Worm (Caenorhabditis elegans) whole organism, L2 larva: ENCODE data around the gene Y39B6A.69.

ENCODE experiments used
- C34F6.9 ChIP-seq: fragments of 150-350 bp; optimal IDR thresholded peaks from 2 replicates; lab custom pipeline; 2014; ENCODE audit warnings: missing biosample characterization, missing genetic modification characterization
- F13H6.1 ChIP-seq: sonication (generic microtip); optimal IDR thresholded peaks from 2 replicates; lab custom pipeline; 2016; ENCODE audit warnings: missing genetic modification characterization, missing compliant biosample characterization
- R02D3.7 ChIP-seq: fragments of 150-350 bp; optimal IDR thresholded peaks from 2 replicates; lab custom pipeline; 2014; ENCODE audit warnings: missing biosample characterization, missing genetic modification characterization
- Y55F3AM.14 ChIP-seq: fragments of 200-800 bp; sonication (Bioruptor generic); optimal IDR thresholded peaks from 2 replicates; lab custom pipeline; 2018; ENCODE audit warnings: mild to moderate bottlenecking, missing genetic modification characterization, missing compliant biosample characterization
- ZK546.5 ChIP-seq: sonication (generic microtip); optimal IDR thresholded peaks from 2 replicates; lab custom pipeline; 2017; ENCODE audit warnings: missing biosample characterization, missing genetic modification characterization
- alr-1 ChIP-seq: fragments of 150-350 bp; optimal IDR thresholded peaks from 2 replicates; lab custom pipeline; 2014; ENCODE audit warnings: missing biosample characterization, missing genetic modification characterization
- aly-2 ChIP-seq: fragments of 150-350 bp; optimal IDR thresholded peaks from 2 replicates; lab custom pipeline; 2014; ENCODE audit warnings: missing biosample characterization, missing genetic modification characterization
- ama-1 ChIP-seq: fragments of 150-350 bp; optimal IDR thresholded peaks from 2 replicates; lab custom pipeline; 2018; ENCODE audit warnings: inconsistent platforms
- blmp-1 ChIP-seq: sonication (generic microtip); optimal IDR thresholded peaks from 2 replicates; lab custom pipeline; 2017; ENCODE audit warnings: missing genetic modification characterization, mild to moderate bottlenecking, missing compliant biosample characterization, antibody characterized with exemption, moderate library complexity; ENCODE audit not compliant: insufficient read depth
- ceh-16 ChIP-seq: fragments of 150-350 bp; optimal IDR thresholded peaks from 2 replicates; lab custom pipeline; 2014; ENCODE audit warnings: missing biosample characterization, missing genetic modification characterization
- ceh-82 ChIP-seq: fragments of 150-350 bp; optimal IDR thresholded peaks from 2 replicates; lab custom pipeline; 2014; ENCODE audit warnings: missing biosample characterization, missing genetic modification characterization
- dmd-4 ChIP-seq: sonication (generic microtip); optimal IDR thresholded peaks from 2 replicates; lab custom pipeline; 2017; ENCODE audit warnings: missing biosample characterization, missing genetic modification characterization
- egl-27 ChIP-seq: sonication (generic microtip); optimal IDR thresholded peaks from 3 replicates; lab custom pipeline; 2017; ENCODE audit warnings: missing biosample characterization, missing genetic modification reagents, missing genetic modification characterization
- elt-1 ChIP-seq: fragments of 150-350 bp; optimal IDR thresholded peaks from 2 replicates; lab custom pipeline; 2014; ENCODE audit warnings: missing biosample characterization, missing genetic modification characterization
- fos-1 ChIP-seq: fragments of 150-350 bp; optimal IDR thresholded peaks from 2 replicates; lab custom pipeline; 2014; ENCODE audit warnings: missing biosample characterization, missing genetic modification characterization
- gmeb-1 ChIP-seq: fragments of 150-350 bp; optimal IDR thresholded peaks from 2 replicates; lab custom pipeline; 2014; ENCODE audit warnings: missing biosample characterization, missing genetic modification characterization
- lin-11 ChIP-seq: fragments of 150-350 bp; sonication (generic microtip); optimal IDR thresholded peaks from 2 replicates; lab custom pipeline; 2014; ENCODE audit warnings: missing biosample characterization, missing genetic modification characterization, inconsistent platforms, mixed read lengths
- lsy-2 ChIP-seq, 2 experiments: fragments of 150-350 bp in 1 of 2; sonication (generic microtip) in 1 of 2; optimal IDR thresholded peaks; 2 replicates each; lab custom pipeline; 2014 to 2017; ENCODE audit warnings: missing biosample characterization in 2 of 2, missing genetic modification characterization in 2 of 2
- mab-5 ChIP-seq: fragments of 150-350 bp; optimal IDR thresholded peaks from 2 replicates; lab custom pipeline; 2014; ENCODE audit warnings: missing biosample characterization, missing genetic modification characterization
- mbf-1 ChIP-seq: sonication (generic microtip); optimal IDR thresholded peaks from 2 replicates; lab custom pipeline; 2017; ENCODE audit warnings: missing biosample characterization, missing genetic modification characterization
- mdl-1 ChIP-seq, 2 experiments: fragments of 150-350 bp in 1 of 2; sonication (generic microtip) in 1 of 2; optimal IDR thresholded peaks; 2 replicates each; lab custom pipeline; 2017; ENCODE audit warnings: missing biosample characterization in 2 of 2, missing genetic modification characterization in 2 of 2
- nhr-10 ChIP-seq: sonication (generic microtip); optimal IDR thresholded peaks from 2 replicates; lab custom pipeline; 2017; ENCODE audit warnings: missing biosample characterization, missing genetic modification characterization
- nhr-11 ChIP-seq: fragments of 150-350 bp; optimal IDR thresholded peaks from 2 replicates; lab custom pipeline; 2014; ENCODE audit warnings: missing biosample characterization, missing genetic modification characterization
- nhr-12 ChIP-seq: fragments of 150-350 bp; optimal IDR thresholded peaks from 2 replicates; lab custom pipeline; 2014; ENCODE audit warnings: missing biosample characterization, missing genetic modification characterization
- nhr-129 ChIP-seq: fragments of 150-350 bp; optimal IDR thresholded peaks from 2 replicates; lab custom pipeline; 2014; ENCODE audit warnings: missing biosample characterization, missing genetic modification characterization
- nhr-21 ChIP-seq: fragments of 150-350 bp; optimal IDR thresholded peaks from 2 replicates; lab custom pipeline; 2014; ENCODE audit warnings: missing biosample characterization, missing genetic modification characterization
- nhr-23 ChIP-seq: fragments of 150-350 bp; optimal IDR thresholded peaks from 2 replicates; lab custom pipeline; 2014; ENCODE audit warnings: missing biosample characterization, missing genetic modification reagents, missing genetic modification characterization
- nhr-237 ChIP-seq: fragments of 150-350 bp; optimal IDR thresholded peaks from 2 replicates; lab custom pipeline; 2014; ENCODE audit warnings: missing biosample characterization, missing genetic modification characterization
- nhr-6 ChIP-seq: fragments of 150-350 bp; optimal IDR thresholded peaks from 2 replicates; lab custom pipeline; 2014; ENCODE audit warnings: missing biosample characterization, missing genetic modification characterization
- peb-1 ChIP-seq: fragments of 150-350 bp; optimal IDR thresholded peaks from 2 replicates; lab custom pipeline; 2014; ENCODE audit warnings: missing biosample characterization, missing genetic modification characterization
- sem-4 ChIP-seq: fragments of 150-350 bp; optimal IDR thresholded peaks from 2 replicates; lab custom pipeline; 2014; ENCODE audit warnings: missing biosample characterization, missing genetic modification reagents, missing genetic modification characterization
- skn-1 ChIP-seq: sonication (generic microtip); optimal IDR thresholded peaks from 2 replicates; lab custom pipeline; 2017; ENCODE audit warnings: missing biosample characterization, missing genetic modification characterization
- sma-9 ChIP-seq, 2 experiments: fragments of 150-350 bp in 1 of 2; sonication (generic microtip) in 1 of 2; optimal IDR thresholded peaks; 2 replicates each; lab custom pipeline; 2014 to 2016; ENCODE audit warnings: missing genetic modification characterization in 2 of 2, mild to moderate bottlenecking in 1 of 2, missing biosample characterization in 1 of 2, missing compliant biosample characterization in 1 of 2, missing genetic modification reagents in 1 of 2, moderate library complexity in 1 of 2
- snpc-4 ChIP-seq: fragments of 150-350 bp; optimal IDR thresholded peaks from 2 replicates; lab custom pipeline; 2014; ENCODE audit warnings: missing biosample characterization, missing genetic modification characterization
- unc-55 ChIP-seq: fragments of 150-350 bp; sonication (generic microtip); optimal IDR thresholded peaks from 3 replicates; lab custom pipeline; 2014; ENCODE audit warnings: missing biosample characterization, missing genetic modification reagents, missing genetic modification characterization
- unc-62 ChIP-seq: fragments of 150-350 bp; optimal IDR thresholded peaks from 2 replicates; lab custom pipeline; 2014; ENCODE audit warnings: missing biosample characterization, missing genetic modification reagents, missing genetic modification characterization
- zag-1 ChIP-seq: fragments of 150-350 bp; optimal IDR thresholded peaks from 2 replicates; lab custom pipeline; 2014; ENCODE audit warnings: missing biosample characterization, missing genetic modification characterization
- ztf-11 ChIP-seq: sonication (generic microtip); optimal IDR thresholded peaks from 2 replicates; lab custom pipeline; 2017; ENCODE audit warnings: missing biosample characterization, missing genetic modification characterization
- ztf-4 ChIP-seq: fragments of 150-350 bp; optimal IDR thresholded peaks from 2 replicates; lab custom pipeline; 2014; ENCODE audit warnings: missing biosample characterization, missing genetic modification characterization

The Y39B6A.69 gene

ce11 chrV:19140495-19140894 lies 11.7 kb downstream of the Y39B6A.69 start, which contains the start of gene cpg-23:
Gene cpg-23 (plus strand): TSS chrV:19140795.
- no peak for TF ChIP-seq unc-62
- TF ChIP-seq blmp-1 (tag; lab: Kevin White, UChicago), result no peak
- no peak for TF ChIP-seq mbf-1 (tag; lab: Kevin White, UChicago)
- no peak for TF ChIP-seq ztf-11 (tag; lab: Kevin White, UChicago)
- no peak for TF ChIP-seq ceh-82 (tag; lab: Kevin White, UChicago)
- no peak for TF ChIP-seq ceh-16 (tag; lab: Kevin White, UChicago)
- TF ChIP-seq lsy-2 (tag; optimal IDR thresholded peaks at IDR 0.05; lab: Kevin White, UChicago), result no peak
- TF ChIP-seq dmd-4 (tag; lab: Kevin White, UChicago), result no peak
- TF ChIP-seq ZK546.5 (tag; lab: Kevin White, UChicago), result no peak
- TF ChIP-seq nhr-23 (tag; lab: Kevin White, UChicago), result no peak
- TF ChIP-seq Y55F3AM.14 (GFP tag; lab: Kevin White, UChicago), result no peak
- TF ChIP-seq sma-9 (GFP tag; optimal IDR thresholded peaks at IDR 0.05; lab: Kevin White, UChicago), result no peak
- no peak for TF ChIP-seq sma-9 (tag; optimal IDR thresholded peaks at IDR 0.05; lab: Kevin White, UChicago)
- no peak for TF ChIP-seq aly-2 (tag; lab: Kevin White, UChicago)
- TF ChIP-seq mab-5 (tag; lab: Kevin White, UChicago), result no peak
- TF ChIP-seq ztf-4 (tag; lab: Kevin White, UChicago), result no peak
- no peak for TF ChIP-seq nhr-11
- TF ChIP-seq nhr-129, result no peak
- no peak for TF ChIP-seq nhr-6 (tag; lab: Kevin White, UChicago)
- TF ChIP-seq, all 48 proteins: peak for 0

ce11 chrV:19136206-19136605 lies 16.0 kb downstream of the Y39B6A.69 start, which contains the start of gene Y39B6A.9:
Gene Y39B6A.9 (plus strand): TSS chrV:19136506.
- no peak for TF ChIP-seq ceh-16 (tag; lab: Kevin White, UChicago)
- no peak for TF ChIP-seq zag-1 (tag; lab: Kevin White, UChicago)
- no peak for TF ChIP-seq snpc-4 (tag; lab: Kevin White, UChicago)
- no peak for TF ChIP-seq peb-1 (tag; lab: Kevin White, UChicago)
- TF ChIP-seq nhr-21 (tag; lab: Kevin White, UChicago), result no peak
- no peak for TF ChIP-seq gmeb-1
- no peak for TF ChIP-seq mdl-1 (tag; optimal IDR thresholded peaks at IDR 0.05; lab: Kevin White, UChicago)
- TF ChIP-seq Y55F3AM.14 (GFP tag; lab: Kevin White, UChicago), result no peak
- no peak for TF ChIP-seq lsy-2 (tag; optimal IDR thresholded peaks at IDR 0.05; lab: Kevin White, UChicago)
- no peak for TF ChIP-seq R02D3.7 (tag; lab: Kevin White, UChicago)
- TF ChIP-seq C34F6.9 (tag; lab: Kevin White, UChicago), result no peak
- no peak for TF ChIP-seq nhr-10 (tag; lab: Kevin White, UChicago)
- TF ChIP-seq blmp-1 (tag; lab: Kevin White, UChicago), result no peak
- no peak for TF ChIP-seq nhr-11
- TF ChIP-seq lin-11, result no peak
- no peak for TF ChIP-seq alr-1 (tag; lab: Kevin White, UChicago)
- TF ChIP-seq ama-1 (lab: Kevin White, UChicago), result no peak
- TF ChIP-seq, all 48 proteins: peak for 0

- TF ChIP-seq snpc-4 (tag; lab: Kevin White, UChicago) (no peak), egl-27 (no peak), lsy-2 (tag; optimal IDR thresholded peaks at IDR 0.05; lab: Kevin White, UChicago) (no peak), fos-1 (tag; lab: Kevin White, UChicago) (no peak), F13H6.1 (tag; lab: Kevin White, UChicago) (no peak), nhr-237 (tag; lab: Kevin White, UChicago) (no peak), dmd-4 (tag; lab: Kevin White, UChicago) (no peak), unc-62 (no peak), ztf-11 (tag; lab: Kevin White, UChicago) (no peak), nhr-6 (tag; lab: Kevin White, UChicago) (no peak), ceh-16 (tag; lab: Kevin White, UChicago) (no peak), unc-55 (GFP tag; lab: Kevin White, UChicago) (no peak), skn-1 (tag; lab: Kevin White, UChicago) (no peak), elt-1 (no peak), nhr-12 (tag; lab: Kevin White, UChicago) (no peak), Y55F3AM.14 (GFP tag; lab: Kevin White, UChicago) (no peak), ZK546.5 (tag; lab: Kevin White, UChicago) (no peak), sem-4 (tag; lab: Kevin White, UChicago) (no peak)
Measured at ce11 chrV:19133507-19133906, 18.7 kb downstream of the Y39B6A.69 start, which contains the start of gene Y39B6A.10. Gene Y39B6A.10 (minus strand): TSS chrV:19133607.
